Worm (Caenorhabditis elegans) whole organism, L4/young adult: ENCODE measurements around the gene srh-21.

Experiments used
- W03F9.2 ChIP-seq: fragments of 150-350 bp; optimal IDR thresholded peaks from 2 replicates; lab custom pipeline; 2014; ENCODE audit warnings: missing biosample characterization, missing genetic modification characterization
- dao-5 ChIP-seq: sonication (generic microtip); optimal IDR thresholded peaks from 2 replicates; lab custom pipeline; 2016; ENCODE audit warnings: missing genotype, missing genetic modification characterization, moderate library complexity, missing compliant biosample characterization
- him-1 ChIP-seq: sonication (generic microtip); optimal IDR thresholded peaks from 2 replicates; lab custom pipeline; 2016; ENCODE audit warnings: missing genotype, missing genetic modification reagents, missing genetic modification characterization, missing compliant biosample characterization

ce11 chrV:4963606-4964005, 37.1 kb downstream of the srh-21 start:
- no peak for TF ChIP-seq him-1 (tag; lab: Kevin White, UChicago)
- peak; percentile 39 for TF ChIP-seq W03F9.2 (tag; lab: Kevin White, UChicago)
- no peak for TF ChIP-seq dao-5 (tag; lab: Kevin White, UChicago)
